Worm (Caenorhabditis elegans) whole organism, L4 larva: ENCODE measurements around the gene bbs-8.

ENCODE experiments used
- D1046.2 ChIP-seq: fragments of 200-800 bp; sonication (Bioruptor generic); IDR thresholded peaks from 2 replicates; pipeline ENCODE4 v1.3.6; 2022; ENCODE audit warnings: missing genetic modification characterization, missing compliant biosample characterization
- daf-12 ChIP-seq: fragments of 150-350 bp; optimal IDR thresholded peaks from 2 replicates; lab custom pipeline; 2014; ENCODE audit warnings: missing biosample characterization, missing genetic modification reagents, missing genetic modification characterization
- hlh-11 ChIP-seq: fragments of 200-800 bp; sonication (Bioruptor generic); optimal IDR thresholded peaks from 2 replicates; lab custom pipeline; 2018; ENCODE audit warnings: mild to moderate bottlenecking, missing genetic modification characterization, missing compliant biosample characterization
- lin-15B ChIP-seq: fragments of 150-350 bp; sonication (generic microtip); optimal IDR thresholded peaks from 3 replicates; lab custom pipeline; 2014; ENCODE audit warnings: missing biosample characterization, missing genetic modification characterization
- nhr-77 ChIP-seq: fragments of 150-350 bp; optimal IDR thresholded peaks from 2 replicates; lab custom pipeline; 2014; ENCODE audit warnings: missing biosample characterization, missing genetic modification characterization
- snpc-4 ChIP-seq: fragments of 150-350 bp; optimal IDR thresholded peaks from 2 replicates; lab custom pipeline; 2014; ENCODE audit warnings: missing biosample characterization, missing genetic modification characterization

DNA sequence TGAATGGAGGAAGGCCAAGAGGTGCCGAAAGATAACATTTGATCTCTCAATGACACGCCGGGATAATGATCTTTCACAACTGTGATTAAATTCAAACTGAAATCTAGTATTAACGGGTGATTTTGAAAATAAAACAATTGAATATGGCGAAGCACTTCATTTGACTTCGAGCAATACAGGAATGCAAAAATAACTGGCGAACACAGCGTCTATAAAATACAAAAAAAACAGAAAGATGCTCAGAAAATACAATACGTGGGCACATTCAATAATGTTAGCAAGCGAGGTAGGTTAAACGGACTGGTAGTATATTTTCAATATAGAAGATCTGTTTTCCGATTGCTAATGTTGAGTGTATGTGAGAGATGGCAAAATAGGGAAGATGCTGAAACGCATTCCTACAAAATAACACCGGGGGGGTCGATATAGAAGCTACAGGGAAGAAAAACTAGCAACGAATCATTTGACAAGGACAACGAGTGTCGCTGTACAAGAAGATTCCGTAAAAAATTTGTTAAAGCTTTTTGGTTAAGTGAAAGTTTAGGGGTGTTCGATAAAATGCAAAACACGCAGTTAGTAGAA is 18.3 kb upstream of the bbs-8 start:
- TF ChIP-seq lin-15B (tag; lab: Kevin White, UChicago) (no peak), hlh-11 (no peak), snpc-4 (tag; lab: Kevin White, UChicago) (no peak), daf-12 (tag; lab: Kevin White, UChicago) (no peak), D1046.2 (GFP tag; lab: Robert Waterston, UW) (no peak), nhr-77 (tag; lab: Kevin White, UChicago) (no peak)
